Fruit fly (Drosophila melanogaster) ovary, adult (tissue): ENCODE measurements around the gene CG9759.

Experiments
- CG17801 ChIP-seq: fragments of 200-800 bp; optimal IDR thresholded peaks from 2 replicates; lab custom pipeline; 2019; ENCODE audit warnings: missing biosample characterization, mild to moderate bottlenecking, missing genetic modification characterization, moderate library complexity; ENCODE audit not compliant: partially characterized antibody

The CG9759 gene

DNA sequence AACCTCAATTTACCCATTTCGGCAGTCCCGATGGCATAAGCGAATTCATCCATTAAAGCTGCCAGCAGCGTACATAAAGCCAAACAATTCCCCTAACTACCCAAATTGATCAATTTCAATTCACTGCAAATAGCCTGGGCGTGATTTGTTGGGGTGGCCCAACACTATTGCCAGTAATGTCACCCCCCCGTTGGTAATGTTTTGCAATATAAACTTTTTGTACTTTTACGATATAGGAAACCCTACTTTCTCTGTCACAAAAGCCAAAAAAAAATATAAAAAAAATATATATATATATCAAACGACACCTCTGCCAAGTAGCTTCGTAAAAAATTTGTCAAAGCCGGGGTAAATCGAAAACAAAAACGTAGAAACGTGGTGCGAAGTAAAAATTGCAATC, 21.3 kb downstream of the CG9759 start, which contains the start of gene CG14370:
Gene CG14370, plus strand, starts transcription at position 301 of the 400 bp plus-strand sequence.
- TF ChIP-seq CG17801 (GFP tag; lab: Kevin White, UChicago): no peak
